Worm (Caenorhabditis elegans): ENCODE results near the gene stdh-1.

ce11 chrV:13942082-13942481 is 35.8 kb downstream of the stdh-1 start, which contains the start of gene dpr-1:
- no peak for TF ChIP-seq ama-1 (optimal IDR thresholded peaks at IDR 0.05)
- TF ChIP-seq flt-1 (GFP tag; IDR thresholded peaks at IDR 0.05) = no peak
- TF ChIP-seq tbx-11 (GFP tag; IDR thresholded peaks at IDR 0.05) = no peak
- TF ChIP-seq tra-4 (tag; optimal IDR thresholded peaks at IDR 0.05) = no peak
- no peak for TF ChIP-seq scrt-1 (GFP tag; IDR thresholded peaks at IDR 0.05)
- no peak for TF ChIP-seq B0310.2 (tag; optimal IDR thresholded peaks at IDR 0.05)
- no peak for TF ChIP-seq ceh-13 (GFP tag; optimal IDR thresholded peaks at IDR 0.05)
- TF ChIP-seq ceh-36 (tag; optimal IDR thresholded peaks at IDR 0.05) = no peak
- no peak for TF ChIP-seq pes-1 (GFP tag; IDR thresholded peaks at IDR 0.05)
- no peak for TF ChIP-seq aly-1 (tag; optimal IDR thresholded peaks at IDR 0.05)
- TF ChIP-seq hnd-1 (tag; optimal IDR thresholded peaks at IDR 0.05) = no peak
- TF ChIP-seq hmg-4 (GFP tag; optimal IDR thresholded peaks at IDR 0.05) = no peak
- TF ChIP-seq hmbx-1 (tag; optimal IDR thresholded peaks at IDR 0.05) = no peak
- TF ChIP-seq F13C5.2 (tag; optimal IDR thresholded peaks at IDR 0.05) = no peak

All from whole organism, early embryonic.